Worm (Caenorhabditis elegans) whole organism, L1 larva: ENCODE measurements around the gene lgc-9.

Experiments used
- C04F5.9 ChIP-seq: sonication (generic microtip); optimal IDR thresholded peaks from 2 replicates; lab custom pipeline; 2016; ENCODE audit warnings: missing genetic modification characterization, missing compliant biosample characterization
- C16A3.4 ChIP-seq: fragments of 150-350 bp; optimal IDR thresholded peaks from 2 replicates; lab custom pipeline; 2014; ENCODE audit warnings: missing biosample characterization, missing genetic modification characterization
- C34B4.2 ChIP-seq: sonication (generic microtip); optimal IDR thresholded peaks from 2 replicates; lab custom pipeline; 2017; ENCODE audit warnings: mild to moderate bottlenecking, missing genetic modification characterization, missing compliant biosample characterization
- alr-1 ChIP-seq: fragments of 200-800 bp; sonication (Bioruptor generic); optimal IDR thresholded peaks from 2 replicates; lab custom pipeline; 2018; ENCODE audit warnings: borderline replicate concordance, mild to moderate bottlenecking, missing genetic modification characterization, missing compliant biosample characterization
- aly-2 ChIP-seq: fragments of 150-350 bp; optimal IDR thresholded peaks from 2 replicates; lab custom pipeline; 2014; ENCODE audit warnings: missing biosample characterization, missing genetic modification characterization
- ama-1 ChIP-seq: fragments of 150-350 bp; optimal IDR thresholded peaks from 2 replicates; lab custom pipeline; 2014
- blmp-1 ChIP-seq: fragments of 150-350 bp; optimal IDR thresholded peaks from 2 replicates; lab custom pipeline; 2014; ENCODE audit warnings: missing biosample characterization, missing genetic modification characterization
- ceh-82 ChIP-seq, 3 experiments: fragments of 150-350 bp in 1 of 3; sonication (generic microtip) in 2 of 3; optimal IDR thresholded peaks; 2 replicates each; lab custom pipeline; 2014 to 2017; ENCODE audit warnings: missing biosample characterization in 3 of 3, missing genetic modification characterization in 3 of 3
- ces-1 ChIP-seq: fragments of 150-350 bp; optimal IDR thresholded peaks from 2 replicates; lab custom pipeline; 2014; ENCODE audit warnings: missing biosample characterization, missing genetic modification reagents, missing genetic modification characterization
- dpl-1 ChIP-seq, 3 experiments: fragments of 150-350 bp in 2 of 3; sonication (generic microtip) in 1 of 3; optimal IDR thresholded peaks; 2 replicates each; lab custom pipeline; 2014 to 2017; ENCODE audit warnings: missing biosample characterization in 3 of 3, missing genetic modification characterization in 3 of 3, missing genetic modification reagents in 3 of 3
- efl-1 ChIP-seq, 4 experiments: fragments of 150-350 bp; optimal IDR thresholded peaks in 3 of 4; peaks in 1 of 4; 1 replicate in 1 of 4; 2 replicates in 3 of 4; lab custom pipeline; 2014; ENCODE audit warnings: missing biosample characterization in 2 of 4, missing genetic modification characterization in 2 of 4, missing genetic modification reagents in 2 of 4
- efl-3 ChIP-seq: fragments of 200-800 bp; sonication (Bioruptor generic); optimal IDR thresholded peaks from 2 replicates; lab custom pipeline; 2018; ENCODE audit warnings: mild to moderate bottlenecking, missing genetic modification characterization, missing compliant biosample characterization
- egl-13 ChIP-seq: sonication (generic microtip); optimal IDR thresholded peaks from 2 replicates; lab custom pipeline; 2016; ENCODE audit warnings: missing genotype, missing genetic modification reagents, missing genetic modification characterization, missing compliant biosample characterization
- egl-27 ChIP-seq, 2 experiments: fragments of 150-350 bp in 1 of 2; sonication (generic microtip); optimal IDR thresholded peaks; 3 replicates each; lab custom pipeline; 2017 to 2018; ENCODE audit warnings: missing biosample characterization in 2 of 2, missing genetic modification characterization in 2 of 2, missing genetic modification reagents in 2 of 2
- elt-2 ChIP-seq: sonication (generic microtip); optimal IDR thresholded peaks from 2 replicates; lab custom pipeline; 2016; ENCODE audit warnings: missing genetic modification characterization, mild to moderate bottlenecking, inconsistent platforms, missing compliant biosample characterization, missing genetic modification reagents
- elt-3 ChIP-seq, 6 experiments: fragments of 150-350 bp in 1 of 6; sonication (generic microtip); optimal IDR thresholded peaks; 2 replicates each; lab custom pipeline; 2017 to 2018; ENCODE audit warnings: missing biosample characterization in 6 of 6, missing genetic modification characterization in 6 of 6, inconsistent platforms in 1 of 6
- fkh-10 ChIP-seq: sonication (generic microtip); optimal IDR thresholded peaks from 2 replicates; lab custom pipeline; 2017; ENCODE audit warnings: missing biosample characterization, missing genetic modification reagents, missing genetic modification characterization
- fkh-4 ChIP-seq: sonication (generic microtip); optimal IDR thresholded peaks from 2 replicates; lab custom pipeline; 2016; ENCODE audit warnings: missing compliant biosample characterization, missing genetic modification characterization, borderline replicate concordance
- fkh-8 ChIP-seq: sonication (generic microtip); optimal IDR thresholded peaks from 2 replicates; lab custom pipeline; 2016; ENCODE audit warnings: mild to moderate bottlenecking, missing genetic modification characterization, missing compliant biosample characterization
- grh-1 ChIP-seq: fragments of 200-800 bp; sonication (Bioruptor generic); IDR thresholded peaks from 2 replicates; pipeline ENCODE4 v1.3.6; 2022; ENCODE audit warnings: missing genetic modification reagents, missing genetic modification characterization, missing compliant biosample characterization
- hlh-17 ChIP-seq: fragments of 200-800 bp; sonication (Bioruptor generic); optimal IDR thresholded peaks from 2 replicates; lab custom pipeline; 2018; ENCODE audit warnings: missing genetic modification characterization, mild to moderate bottlenecking, missing compliant biosample characterization, moderate library complexity, borderline replicate concordance
- hlh-4 ChIP-seq: sonication (generic microtip); optimal IDR thresholded peaks from 2 replicates; lab custom pipeline; 2016; ENCODE audit warnings: mild to moderate bottlenecking, missing genetic modification characterization, missing compliant biosample characterization
- hpl-2 ChIP-seq: fragments of 150-350 bp; optimal IDR thresholded peaks from 2 replicates; lab custom pipeline; 2014; ENCODE audit warnings: missing biosample characterization, missing genetic modification reagents, missing genetic modification characterization
- isw-1 ChIP-seq: fragments of 200-800 bp; sonication (Bioruptor generic); IDR thresholded peaks from 2 replicates; pipeline ENCODE4 v1.3.6; 2022; ENCODE audit warnings: missing genetic modification characterization, missing compliant biosample characterization
- jun-1 ChIP-seq: fragments of 150-350 bp; optimal IDR thresholded peaks from 2 replicates; lab custom pipeline; 2014; ENCODE audit warnings: missing biosample characterization, missing genetic modification reagents, missing genetic modification characterization
- lin-13 ChIP-seq: fragments of 150-350 bp; optimal IDR thresholded peaks from 2 replicates; lab custom pipeline; 2014; ENCODE audit warnings: missing biosample characterization, missing genetic modification reagents, missing genetic modification characterization
- lin-14 ChIP-seq: fragments of 200-800 bp; sonication (Bioruptor generic); optimal IDR thresholded peaks from 2 replicates; lab custom pipeline; 2018; ENCODE audit warnings: mild to moderate bottlenecking, missing genetic modification characterization, moderate library complexity, missing compliant biosample characterization
- lin-35 ChIP-seq, 2 experiments: fragments of 150-350 bp; optimal IDR thresholded peaks; 2 replicates each; lab custom pipeline; 2014; ENCODE audit warnings: missing biosample characterization in 2 of 2, missing genetic modification characterization in 2 of 2, missing genetic modification reagents in 2 of 2
- mab-9 ChIP-seq: fragments of 200-800 bp; sonication (Bioruptor generic); IDR thresholded peaks from 2 replicates; pipeline ENCODE4 v1.3.6; 2022; ENCODE audit warnings: missing genetic modification reagents, missing genetic modification characterization, missing compliant biosample characterization
- mdl-1 ChIP-seq, 2 experiments: fragments of 150-350 bp; optimal IDR thresholded peaks; 2 replicates each; lab custom pipeline; 2014 to 2017; ENCODE audit warnings: missing biosample characterization in 2 of 2, missing genetic modification characterization in 2 of 2, inconsistent platforms in 1 of 2
- mef-2 ChIP-seq: fragments of 150-350 bp; optimal IDR thresholded peaks from 2 replicates; lab custom pipeline; 2014; ENCODE audit warnings: missing biosample characterization, missing genetic modification characterization
- nhr-11 ChIP-seq: fragments of 150-350 bp; optimal IDR thresholded peaks from 2 replicates; lab custom pipeline; 2014; ENCODE audit warnings: missing biosample characterization, missing genetic modification characterization
- nhr-12 ChIP-seq: sonication (generic microtip); optimal IDR thresholded peaks from 2 replicates; lab custom pipeline; 2017; ENCODE audit warnings: missing biosample characterization, missing genetic modification characterization
- nhr-19 ChIP-seq: fragments of 200-800 bp; sonication (Bioruptor generic); conservative IDR thresholded peaks from 2 replicates; pipeline ENCODE4 v1.3.6; 2022; ENCODE audit warnings: missing genetic modification characterization, missing compliant biosample characterization
- nhr-28 ChIP-seq: fragments of 150-350 bp; optimal IDR thresholded peaks from 2 replicates; lab custom pipeline; 2014; ENCODE audit warnings: missing biosample characterization, missing genetic modification characterization
- nhr-47 ChIP-seq: sonication (generic microtip); optimal IDR thresholded peaks from 2 replicates; lab custom pipeline; 2016; ENCODE audit warnings: mild to moderate bottlenecking, missing genetic modification characterization, moderate library complexity, missing compliant biosample characterization
- nhr-76 ChIP-seq: sonication (generic microtip); optimal IDR thresholded peaks from 2 replicates; lab custom pipeline; 2017; ENCODE audit warnings: missing biosample characterization, missing genetic modification characterization
- nhr-77 ChIP-seq: fragments of 150-350 bp; optimal IDR thresholded peaks from 2 replicates; lab custom pipeline; 2014; ENCODE audit warnings: missing biosample characterization, missing genetic modification characterization
- nhr-85 ChIP-seq: sonication (generic microtip); peaks from one replicate; lab custom pipeline; 2016; ENCODE audit warnings: missing genetic modification characterization, inconsistent platforms, missing compliant biosample characterization
- nhr-90 ChIP-seq: sonication (generic microtip); optimal IDR thresholded peaks from 2 replicates; lab custom pipeline; 2016; ENCODE audit warnings: mild to moderate bottlenecking, missing genetic modification characterization, missing compliant biosample characterization; ENCODE audit not compliant: poor library complexity
- pqm-1 ChIP-seq: sonication (generic microtip); optimal IDR thresholded peaks from 3 replicates; lab custom pipeline; 2017; ENCODE audit warnings: missing biosample characterization, missing genetic modification characterization
- rnt-1 ChIP-seq: sonication (generic microtip); optimal IDR thresholded peaks from 2 replicates; lab custom pipeline; 2016; ENCODE audit warnings: mild to moderate bottlenecking, missing genetic modification characterization, moderate library complexity, missing compliant biosample characterization
- skn-1 ChIP-seq: fragments of 150-350 bp; optimal IDR thresholded peaks from 2 replicates; lab custom pipeline; 2014; ENCODE audit warnings: missing biosample characterization, missing genetic modification characterization
- snu-23 ChIP-seq: sonication (generic microtip); optimal IDR thresholded peaks from 2 replicates; lab custom pipeline; 2016; ENCODE audit warnings: missing genetic modification characterization, missing compliant biosample characterization
- sox-4 ChIP-seq: sonication (generic microtip); optimal IDR thresholded peaks from 2 replicates; lab custom pipeline; 2016; ENCODE audit warnings: missing genetic modification characterization, missing compliant biosample characterization
- sptf-1 ChIP-seq: fragments of 150-350 bp; optimal IDR thresholded peaks from 2 replicates; lab custom pipeline; 2014; ENCODE audit warnings: missing biosample characterization, missing genetic modification characterization
- swsn-7 ChIP-seq: sonication (generic microtip); optimal IDR thresholded peaks from 2 replicates; lab custom pipeline; 2016; ENCODE audit warnings: missing genetic modification characterization, missing compliant biosample characterization
- tbx-2 ChIP-seq: sonication (generic microtip); optimal IDR thresholded peaks from 2 replicates; lab custom pipeline; 2016; ENCODE audit warnings: missing genetic modification characterization, missing compliant biosample characterization
- tlp-1 ChIP-seq: fragments of 150-350 bp; optimal IDR thresholded peaks from 2 replicates; lab custom pipeline; 2014; ENCODE audit warnings: missing biosample characterization, missing genetic modification characterization
- unc-98 ChIP-seq: fragments of 200-800 bp; sonication (Bioruptor generic); IDR thresholded peaks from 2 replicates; pipeline ENCODE4 v1.3.6; 2022; ENCODE audit warnings: missing genetic modification characterization, missing compliant biosample characterization
- vab-15 ChIP-seq: sonication (generic microtip); optimal IDR thresholded peaks from 2 replicates; lab custom pipeline; 2017; ENCODE audit warnings: missing genotype, mild to moderate bottlenecking, missing genetic modification characterization, missing compliant biosample characterization
- xbp-1 ChIP-seq: sonication (generic microtip); optimal IDR thresholded peaks from 2 replicates; lab custom pipeline; 2016; ENCODE audit warnings: missing genetic modification characterization, missing compliant biosample characterization
- ztf-4 ChIP-seq: fragments of 150-350 bp; optimal IDR thresholded peaks from 2 replicates; lab custom pipeline; 2014; ENCODE audit warnings: missing biosample characterization, missing genetic modification characterization

lgc-9 gene

ce11 chrIV:3384593-3384992 is 30.9 kb upstream of the lgc-9 start:
- TF ChIP-seq fkh-10 (GFP tag; lab: Kevin White, UChicago): peak; percentile 90
- peak; percentile 81 to 83 (median 82) for TF ChIP-seq dpl-1 (GFP tag; optimal IDR thresholded peaks at IDR 0.05; lab: Kevin White, UChicago)
- TF ChIP-seq vab-15 (tag; lab: Kevin White, UChicago): no peak
- peak; percentile 96 for TF ChIP-seq nhr-85 (tag; lab: Kevin White, UChicago)
- no peak for TF ChIP-seq ces-1 (GFP tag; lab: Kevin White, UChicago)
- no peak for TF ChIP-seq nhr-76 (tag; lab: Kevin White, UChicago)
- TF ChIP-seq nhr-28: no peak
- peak; percentile 99 for TF ChIP-seq blmp-1 (tag; lab: Kevin White, UChicago)
- peak; percentile 41 for TF ChIP-seq mef-2 (tag; lab: Kevin White, UChicago)
- TF ChIP-seq unc-98 (GFP tag; lab: Robert Waterston, UW): 0 out of 2 replicates have a peak, but pooled peaks have one; percentile 36
- TF ChIP-seq pqm-1 (tag; lab: Kevin White, UChicago): no peak
- TF ChIP-seq isw-1 (GFP tag; lab: Robert Waterston, UW): peak; percentile 90
- TF ChIP-seq grh-1 (GFP tag; lab: Robert Waterston, UW): peak; percentile 92
- peak; percentile 66 for TF ChIP-seq C04F5.9 (tag; lab: Kevin White, UChicago)
- TF ChIP-seq sox-4 (tag; lab: Kevin White, UChicago): peak; percentile 78
- no peak for TF ChIP-seq sptf-1
- peak in 1 of 2 experiments; percentile 55 for TF ChIP-seq egl-27 (tag; optimal IDR thresholded peaks at IDR 0.05; lab: Kevin White, UChicago)
- peak; percentile 92 for TF ChIP-seq lin-13 (GFP tag; lab: Kevin White, UChicago)
- peak; percentile 86 to 89 for TF ChIP-seq lin-35 (GFP tag; optimal IDR thresholded peaks at IDR 0.05; lab: Kevin White, UChicago)
- TF ChIP-seq ceh-82 (tag; optimal IDR thresholded peaks at IDR 0.05; lab: Kevin White, UChicago): peak; percentile 49 to 92 (median 82)
- peak; percentile 95 for TF ChIP-seq nhr-19 (GFP tag; lab: Robert Waterston, UW)
- TF ChIP-seq C34B4.2 (tag; lab: Kevin White, UChicago): no peak
- peak; percentile 92 for TF ChIP-seq rnt-1 (tag; lab: Kevin White, UChicago)
- peak; percentile 95 for TF ChIP-seq tbx-2 (tag; lab: Kevin White, UChicago)
- TF ChIP-seq hlh-17 (GFP tag; lab: Kevin White, UChicago): no peak
- peak; percentile 58 to 95 for TF ChIP-seq mdl-1 (tag; optimal IDR thresholded peaks at IDR 0.05; lab: Kevin White, UChicago)
- TF ChIP-seq egl-13 (tag; lab: Kevin White, UChicago): peak; percentile 86
- peak; percentile 96 for TF ChIP-seq swsn-7 (tag; lab: Kevin White, UChicago)
- peak; percentile 83 for TF ChIP-seq skn-1 (tag; lab: Kevin White, UChicago)
- peak; percentile 97 for TF ChIP-seq nhr-47 (tag; lab: Kevin White, UChicago)
- peak; percentile 94 for TF ChIP-seq fkh-8 (tag; lab: Kevin White, UChicago)
- TF ChIP-seq hlh-4 (tag; lab: Kevin White, UChicago): no peak
- TF ChIP-seq elt-2 (tag; lab: Kevin White, UChicago): peak; percentile 86
- no peak for TF ChIP-seq nhr-12 (tag; lab: Kevin White, UChicago)
- TF ChIP-seq nhr-77: peak; percentile 78
- TF ChIP-seq aly-2 (tag; lab: Kevin White, UChicago): no peak
- peak; percentile 93 to 96 for TF ChIP-seq efl-1 (optimal IDR thresholded peaks at IDR 0.05; lab: Kevin White, UChicago)
- peak; percentile 80 to 98 for TF ChIP-seq efl-1 (GFP tag; optimal IDR thresholded peaks at IDR 0.05 in 1 of 2; lab: Kevin White, UChicago)
- peak; percentile 65 for TF ChIP-seq C16A3.4
- peak; percentile 98 for TF ChIP-seq lin-14
- peak; percentile 82 for TF ChIP-seq ztf-4
- TF ChIP-seq mab-9 (GFP tag; lab: Robert Waterston, UW): peak; percentile 92
- TF ChIP-seq xbp-1 (tag; lab: Kevin White, UChicago): peak; percentile 93
- TF ChIP-seq nhr-11 (tag; lab: Kevin White, UChicago): peak; percentile 86
- TF ChIP-seq tlp-1 (tag; lab: Kevin White, UChicago): no peak
- TF ChIP-seq jun-1 (tag; lab: Kevin White, UChicago): peak; percentile 87
- TF ChIP-seq alr-1 (tag; lab: Kevin White, UChicago): no peak
- TF ChIP-seq ama-1: no peak
- peak; percentile 49 for TF ChIP-seq fkh-4
- TF ChIP-seq efl-3: no peak
- TF ChIP-seq hpl-2: peak; percentile 65
- peak; percentile 89 for TF ChIP-seq nhr-90 (tag; lab: Kevin White, UChicago)
- peak; percentile 97 for TF ChIP-seq snu-23 (GFP tag; lab: Kevin White, UChicago)
- TF ChIP-seq elt-3 (tag; optimal IDR thresholded peaks at IDR 0.05; lab: Kevin White, UChicago): peak in 2 of 6 experiments; percentile 48 to 57
